Worm (Caenorhabditis elegans) whole organism, L3 larva: Measurements from ENCODE around the gene pals-25.

Experiments used
- aly-2 ChIP-seq: fragments of 150-350 bp; optimal IDR thresholded peaks from 2 replicates; lab custom pipeline; 2014; ENCODE audit warnings: missing biosample characterization, missing genetic modification characterization
- ama-1 ChIP-seq: fragments of 150-350 bp; optimal IDR thresholded peaks from 2 replicates; lab custom pipeline; 2018
- egl-27 ChIP-seq: sonication (generic microtip); optimal IDR thresholded peaks from 4 replicates; lab custom pipeline; 2017; ENCODE audit warnings: missing biosample characterization, missing genetic modification reagents, missing genetic modification characterization
- elt-2 ChIP-seq: sonication (generic microtip); optimal IDR thresholded peaks from 2 replicates; lab custom pipeline; 2016; ENCODE audit warnings: missing genetic modification reagents, mild to moderate bottlenecking, missing genetic modification characterization, missing compliant biosample characterization
- jun-1 ChIP-seq: fragments of 150-350 bp; optimal IDR thresholded peaks from 2 replicates; lab custom pipeline; 2014; ENCODE audit warnings: missing biosample characterization, missing genetic modification reagents, missing genetic modification characterization
- nhr-11 ChIP-seq: fragments of 150-350 bp; optimal IDR thresholded peaks from 2 replicates; lab custom pipeline; 2014; ENCODE audit warnings: missing biosample characterization, missing genetic modification characterization
- nhr-76 ChIP-seq: fragments of 150-350 bp; sonication (generic microtip); optimal IDR thresholded peaks from 5 replicates; lab custom pipeline; 2014; ENCODE audit warnings: missing biosample characterization, missing genetic modification characterization
- pha-4 ChIP-seq: fragments of 150-350 bp; optimal IDR thresholded peaks from 2 replicates; lab custom pipeline; 2014; ENCODE audit warnings: missing biosample characterization, missing genetic modification reagents, missing genetic modification characterization
- snpc-4 ChIP-seq: fragments of 150-350 bp; optimal IDR thresholded peaks from 2 replicates; lab custom pipeline; 2014; ENCODE audit warnings: missing biosample characterization, missing genetic modification characterization
- unc-62 ChIP-seq: fragments of 150-350 bp; sonication (generic microtip); optimal IDR thresholded peaks from 4 replicates; lab custom pipeline; 2014; ENCODE audit warnings: missing biosample characterization, missing genetic modification reagents, missing genetic modification characterization

ce11 chrIII:184335-184734 lies 50.0 kb downstream of the pals-25 start:
- TF ChIP-seq egl-27 (tag; lab: Kevin White, UChicago) (no peak), aly-2 (no peak), jun-1 (tag; lab: Kevin White, UChicago) (no peak), snpc-4 (tag; lab: Kevin White, UChicago) (no peak), pha-4 (tag; lab: Kevin White, UChicago) (no peak), nhr-11 (no peak), nhr-76 (tag; lab: Kevin White, UChicago) (no peak), ama-1 (no peak), unc-62 (GFP tag; lab: Kevin White, UChicago) (no peak), elt-2 (tag; lab: Kevin White, UChicago) (no peak)
